Worm (Caenorhabditis elegans) whole organism, L4 larva: ENCODE measurements around the gene acc-3.

ENCODE experiments used
- T26A8.4 ChIP-seq: fragments of 200-800 bp; sonication (Bioruptor generic); IDR thresholded peaks from 2 replicates; pipeline ENCODE4 v1.3.6; 2022; ENCODE audit warnings: missing genetic modification characterization, missing compliant biosample characterization
- ceh-62 ChIP-seq: sonication (generic microtip); optimal IDR thresholded peaks from 2 replicates; lab custom pipeline; 2017; ENCODE audit warnings: missing biosample characterization, missing genetic modification characterization
- ces-1 ChIP-seq: fragments of 150-350 bp; sonication (generic microtip); optimal IDR thresholded peaks from 4 replicates; lab custom pipeline; 2014; ENCODE audit warnings: missing biosample characterization, missing genetic modification reagents, missing genetic modification characterization
- daf-16 ChIP-seq, 3 experiments: sonication (generic microtip); optimal IDR thresholded peaks; 2 replicates each; lab custom pipeline; 2016 to 2017; ENCODE audit warnings: missing genetic modification characterization in 3 of 3, missing genetic modification reagents in 3 of 3, mild to moderate bottlenecking in 2 of 3, missing compliant biosample characterization in 2 of 3, missing biosample characterization in 1 of 3, moderate library complexity in 1 of 3
- daf-8 ChIP-seq: fragments of 200-800 bp; sonication (Bioruptor generic); IDR thresholded peaks from 2 replicates; pipeline ENCODE4 v1.3.6; 2022; ENCODE audit warnings: missing genetic modification characterization, missing compliant biosample characterization
- fkh-10 ChIP-seq: fragments of 150-350 bp; optimal IDR thresholded peaks from 2 replicates; lab custom pipeline; 2014; ENCODE audit warnings: missing biosample characterization, missing genetic modification reagents, missing genetic modification characterization
- mdl-1 ChIP-seq, 2 experiments: fragments of 150-350 bp in 1 of 2; sonication (generic microtip) in 1 of 2; optimal IDR thresholded peaks; 2 replicates each; lab custom pipeline; 2014 to 2017; ENCODE audit warnings: missing biosample characterization in 2 of 2, missing genetic modification characterization in 2 of 2
- mdt-29 ChIP-seq: fragments of 200-800 bp; sonication (Bioruptor generic); IDR thresholded peaks from 2 replicates; pipeline ENCODE4 v1.3.6; 2022; ENCODE audit warnings: missing genetic modification reagents, missing genetic modification characterization, missing compliant biosample characterization
- mep-1 ChIP-seq: fragments of 150-350 bp; sonication (generic microtip); optimal IDR thresholded peaks from 3 replicates; lab custom pipeline; 2014; ENCODE audit warnings: missing biosample characterization, missing genetic modification characterization
- nhr-10 ChIP-seq: fragments of 150-350 bp; optimal IDR thresholded peaks from 2 replicates; lab custom pipeline; 2014; ENCODE audit warnings: missing biosample characterization, missing genetic modification characterization
- nhr-102 ChIP-seq: sonication (generic microtip); optimal IDR thresholded peaks from 2 replicates; lab custom pipeline; 2016; ENCODE audit warnings: mild to moderate bottlenecking, missing genetic modification characterization, moderate library complexity, missing compliant biosample characterization
- nhr-25 ChIP-seq: sonication (generic microtip); optimal IDR thresholded peaks from 2 replicates; lab custom pipeline; 2017; ENCODE audit warnings: missing genetic modification characterization, mild to moderate bottlenecking, missing compliant biosample characterization, antibody characterized with exemption, moderate library complexity, borderline replicate concordance; ENCODE audit not compliant: insufficient read depth
- nhr-42 ChIP-seq: fragments of 200-800 bp; sonication (Bioruptor generic); IDR thresholded peaks from 2 replicates; pipeline ENCODE4 v1.3.6; 2022; ENCODE audit warnings: missing genetic modification characterization, missing compliant biosample characterization
- skn-1 ChIP-seq: fragments of 150-350 bp; optimal IDR thresholded peaks from 2 replicates; lab custom pipeline; 2014; ENCODE audit warnings: missing biosample characterization, missing genetic modification characterization

- TF ChIP-seq mdl-1 (tag; optimal IDR thresholded peaks at IDR 0.05; lab: Kevin White, UChicago) (no peak), nhr-102 (no peak), skn-1 (tag; lab: Kevin White, UChicago) (no peak), mep-1 (no peak), daf-16 (GFP tag; optimal IDR thresholded peaks at IDR 0.05; lab: Kevin White, UChicago) (no peak), daf-16 (tag; optimal IDR thresholded peaks at IDR 0.05; lab: Kevin White, UChicago) (peak; percentile 24), daf-8 (GFP tag; lab: Robert Waterston, UW) (no peak), nhr-25 (no peak), ceh-62 (no peak), fkh-10 (GFP tag; lab: Kevin White, UChicago) (no peak), mdt-29 (GFP tag; lab: Robert Waterston, UW) (no peak), nhr-10 (tag; lab: Kevin White, UChicago) (no peak), ces-1 (GFP tag; lab: Kevin White, UChicago) (no peak), nhr-42 (GFP tag; lab: Robert Waterston, UW) (no peak), T26A8.4 (no peak)
Observed at ce11 chrX:4673165-4673756, 54.0 kb downstream of the acc-3 start, which contains the start of gene tmem-135.
